Fruit fly (Drosophila melanogaster) whole organism, embryonic: ENCODE measurements around the gene Rab14.

Source experiments
- Adf1 ChIP-seq: fragments of 200-800 bp; sonication (Bioruptor generic); IDR thresholded peaks from 2 replicates; pipeline ENCODE4 v1.3.6; 2022; ENCODE audit warnings: missing biosample characterization, missing genetic modification characterization
- Atf6 ChIP-seq: fragments of 200-800 bp; sonication (Bioruptor generic); IDR thresholded peaks from 2 replicates; pipeline ENCODE4 v1.3.6; 2022; ENCODE audit warnings: missing biosample characterization, missing genetic modification characterization
- B-H2 ChIP-seq: fragments of 200-800 bp; sonication (Bioruptor generic); optimal IDR thresholded peaks from 2 replicates; lab custom pipeline; 2018; ENCODE audit warnings: missing biosample characterization, mild to moderate bottlenecking, missing genetic modification characterization
- CG10267 ChIP-seq: fragments of 200-800 bp; sonication (Bioruptor generic); optimal IDR thresholded peaks from 2 replicates; lab custom pipeline; 2018; ENCODE audit warnings: missing biosample characterization, mild to moderate bottlenecking, missing genetic modification characterization, moderate library complexity
- CG10543 ChIP-seq: fragments of 200-800 bp; sonication (Bioruptor generic); optimal IDR thresholded peaks from 3 replicates; lab custom pipeline; 2017; ENCODE audit warnings: missing biosample characterization, mild to moderate bottlenecking, missing genetic modification characterization, moderate library complexity
- CG12071 ChIP-seq: fragments of 200-800 bp; sonication (Bioruptor generic); optimal IDR thresholded peaks from 3 replicates; lab custom pipeline; 2018; ENCODE audit warnings: missing biosample characterization, mild to moderate bottlenecking, missing genetic modification characterization
- CG12744 ChIP-seq: fragments of 200-800 bp; sonication (Bioruptor generic); optimal IDR thresholded peaks from 2 replicates; lab custom pipeline; 2016; ENCODE audit warnings: missing biosample characterization, missing genetic modification characterization
- CG12942 ChIP-seq: fragments of 200-800 bp; sonication (Bioruptor generic); optimal IDR thresholded peaks from 3 replicates; lab custom pipeline; 2016; ENCODE audit warnings: missing biosample characterization, missing genetic modification characterization
- CG13624 ChIP-seq: fragments of 200-800 bp; sonication (Bioruptor generic); optimal IDR thresholded peaks from 2 replicates; lab custom pipeline; 2016; ENCODE audit warnings: missing biosample characterization, missing genetic modification characterization
- CG15269 ChIP-seq: fragments of 200-800 bp; sonication (Bioruptor generic); optimal IDR thresholded peaks from 2 replicates; lab custom pipeline; 2018; ENCODE audit warnings: missing biosample characterization, mild to moderate bottlenecking, missing genetic modification characterization, moderate library complexity
- CG16779 ChIP-seq: fragments of 200-800 bp; sonication (Bioruptor generic); IDR thresholded peaks from 2 replicates; pipeline ENCODE4 v1.3.6; 2022; ENCODE audit warnings: missing biosample characterization, missing genetic modification characterization
- CG16815 ChIP-seq: fragments of 200-800 bp; sonication (Bioruptor generic); optimal IDR thresholded peaks from 3 replicates; lab custom pipeline; 2017; ENCODE audit warnings: missing biosample characterization, mild to moderate bottlenecking, missing genetic modification characterization
- CG1832 ChIP-seq: fragments of 200-800 bp; sonication (Bioruptor generic); optimal IDR thresholded peaks from 2 replicates; lab custom pipeline; 2017; ENCODE audit warnings: missing biosample characterization, mild to moderate bottlenecking, missing genetic modification characterization, inconsistent platforms
- CG2202 ChIP-seq: fragments of 200-800 bp; sonication (Bioruptor generic); optimal IDR thresholded peaks from 2 replicates; lab custom pipeline; 2018; ENCODE audit warnings: missing biosample characterization, mild to moderate bottlenecking, missing genetic modification characterization
- CG2678 ChIP-seq: fragments of 200-800 bp; sonication (Bioruptor generic); optimal IDR thresholded peaks from 3 replicates; lab custom pipeline; 2019; ENCODE audit warnings: missing biosample characterization, mild to moderate bottlenecking, missing genetic modification characterization, moderate library complexity
- CG2889 ChIP-seq: fragments of 200-800 bp; sonication (Bioruptor generic); IDR thresholded peaks from 3 replicates; pipeline ENCODE4 v1.3.6; 2022; ENCODE audit warnings: missing biosample characterization, missing genetic modification characterization
- CG3281 ChIP-seq: fragments of 200-800 bp; sonication (Bioruptor generic); optimal IDR thresholded peaks from 3 replicates; lab custom pipeline; 2017; ENCODE audit warnings: missing biosample characterization, mild to moderate bottlenecking, missing genetic modification characterization
- CG34224 ChIP-seq: fragments of 200-800 bp; sonication (Bioruptor generic); IDR thresholded peaks from 3 replicates; pipeline ENCODE4 v1.3.6; 2022; ENCODE audit warnings: missing biosample characterization, missing genetic modification characterization; ENCODE audit not compliant: partially characterized antibody
- CG4328 ChIP-seq: fragments of 200-800 bp; sonication (Bioruptor generic); optimal IDR thresholded peaks from 3 replicates; lab custom pipeline; 2017; ENCODE audit warnings: missing biosample characterization, missing genetic modification reagents, missing genetic modification characterization
- CG6272 ChIP-seq: fragments of 200-800 bp; sonication (Bioruptor generic); IDR thresholded peaks from 2 replicates; pipeline ENCODE4 v1.3.6; 2022; ENCODE audit warnings: missing biosample characterization, missing genetic modification characterization
- CG7372 ChIP-seq: fragments of 200-800 bp; sonication (Bioruptor generic); IDR thresholded peaks from 2 replicates; pipeline ENCODE4 v1.3.6; 2022; ENCODE audit warnings: missing biosample characterization, missing genetic modification characterization
- CG8290 ChIP-seq, 3 experiments: fragments of 200-800 bp; sonication (Bioruptor generic); optimal IDR thresholded peaks; 2 replicates each; lab custom pipeline; 2016 to 2019; ENCODE audit warnings: missing biosample characterization in 3 of 3, missing genetic modification characterization in 3 of 3, mild to moderate bottlenecking in 2 of 3, moderate library complexity in 1 of 3
- CG8359 ChIP-seq: fragments of 200-800 bp; sonication (Bioruptor generic); optimal IDR thresholded peaks from 2 replicates; lab custom pipeline; 2017; ENCODE audit warnings: missing biosample characterization, mild to moderate bottlenecking, missing genetic modification characterization, borderline replicate concordance
- D ChIP-seq, 2 experiments: fragments of 200-800 bp in 1 of 2; fragments of >200 bp in 1 of 2; sonication (Bioruptor generic) in 1 of 2; optimal IDR thresholded peaks; 2 replicates in 1 of 2; 3 replicates in 1 of 2; lab custom pipeline; 2017; ENCODE audit warnings: mild to moderate bottlenecking in 1 of 2, missing biosample characterization in 1 of 2, missing genetic modification characterization in 1 of 2, missing genetic modification reagents in 1 of 2
- Drgx ChIP-seq: fragments of 200-800 bp; sonication (Bioruptor generic); IDR thresholded peaks from 2 replicates; pipeline ENCODE4 v1.3.6; 2022; ENCODE audit warnings: missing biosample characterization, missing genetic modification characterization
- Fer1 ChIP-seq: fragments of 200-800 bp; sonication (Bioruptor generic); optimal IDR thresholded peaks from 2 replicates; lab custom pipeline; 2017; ENCODE audit warnings: missing biosample characterization, mild to moderate bottlenecking, missing genetic modification characterization
- HHEX ChIP-seq: fragments of 200-800 bp; sonication (Bioruptor generic); optimal IDR thresholded peaks from 3 replicates; lab custom pipeline; 2017; ENCODE audit warnings: missing biosample characterization, mild to moderate bottlenecking, missing genetic modification characterization, missing genetic modification reagents
- Med ChIP-seq: fragments of 200-800 bp; sonication (Bioruptor generic); peaks from one replicate; lab custom pipeline; 2016; ENCODE audit warnings: missing biosample characterization, missing genetic modification characterization, mild to moderate bottlenecking, inconsistent platforms, moderate library complexity
- Mes4 ChIP-seq: fragments of 200-800 bp; sonication (Bioruptor generic); optimal IDR thresholded peaks from 2 replicates; lab custom pipeline; 2016; ENCODE audit warnings: missing biosample characterization, missing genetic modification characterization
- Rfx ChIP-seq: fragments of 200-800 bp; sonication (Bioruptor generic); IDR thresholded peaks from 2 replicates; pipeline ENCODE4 v1.3.6; 2022; ENCODE audit warnings: missing biosample characterization, missing genetic modification characterization
- Taf1 ChIP-seq: fragments of 200-800 bp; sonication (Bioruptor generic); IDR thresholded peaks from 2 replicates; pipeline ENCODE4 v1.3.6; 2022; ENCODE audit warnings: missing biosample characterization, missing genetic modification characterization
- Xrp1 ChIP-seq: fragments of 200-800 bp; sonication (Bioruptor generic); IDR thresholded peaks from 2 replicates; pipeline ENCODE4 v1.3.6; 2022; ENCODE audit warnings: missing biosample characterization, missing genetic modification characterization
- caup ChIP-seq: fragments of 200-800 bp; sonication (Bioruptor generic); optimal IDR thresholded peaks from 3 replicates; lab custom pipeline; 2017; ENCODE audit warnings: missing biosample characterization, mild to moderate bottlenecking, missing genetic modification characterization, moderate library complexity; ENCODE audit not compliant: severe bottlenecking
- chinmo ChIP-seq: fragments of 200-800 bp; sonication (Bioruptor generic); IDR thresholded peaks from 4 replicates; pipeline ENCODE4 v1.3.6; 2022; ENCODE audit warnings: missing biosample characterization, missing genetic modification characterization; ENCODE audit not compliant: partially characterized antibody
- crol ChIP-seq: fragments of 200-800 bp; sonication (Bioruptor generic); IDR thresholded peaks from 2 replicates; pipeline ENCODE4 v1.3.6; 2022; ENCODE audit warnings: missing biosample characterization, missing genetic modification characterization
- dpn ChIP-seq, 2 experiments: fragments of 200-800 bp; sonication (Bioruptor generic); optimal IDR thresholded peaks; 3 replicates each; lab custom pipeline; 2016; ENCODE audit warnings: missing biosample characterization in 2 of 2, missing genetic modification characterization in 2 of 2
- gro ChIP-seq: fragments of 200-800 bp; sonication (Bioruptor generic); optimal IDR thresholded peaks from 2 replicates; lab custom pipeline; 2016; ENCODE audit warnings: missing biosample characterization, missing genetic modification characterization
- gsb-n ChIP-seq: fragments of 200-800 bp; sonication (Bioruptor generic); optimal IDR thresholded peaks from 3 replicates; lab custom pipeline; 2018; ENCODE audit warnings: missing biosample characterization, mild to moderate bottlenecking, missing genetic modification characterization
- h ChIP-seq: fragments of >200 bp; optimal IDR thresholded peaks from 2 replicates; lab custom pipeline; 2017
- lab ChIP-seq: fragments of 200-800 bp; sonication (Bioruptor generic); optimal IDR thresholded peaks from 3 replicates; lab custom pipeline; 2017; ENCODE audit warnings: missing biosample characterization, missing genetic modification characterization, mild to moderate bottlenecking, moderate library complexity, missing genetic modification reagents
- mirr ChIP-seq: fragments of 200-800 bp; sonication (Bioruptor generic); optimal IDR thresholded peaks from 3 replicates; lab custom pipeline; 2018; ENCODE audit warnings: missing biosample characterization, mild to moderate bottlenecking, missing genetic modification characterization
- nau ChIP-seq: fragments of 200-800 bp; sonication (Bioruptor generic); optimal IDR thresholded peaks from 3 replicates; lab custom pipeline; 2017; ENCODE audit warnings: missing biosample characterization, mild to moderate bottlenecking, missing genetic modification characterization, missing genetic modification reagents
- pho ChIP-seq: fragments of 200-800 bp; sonication (Bioruptor generic); optimal IDR thresholded peaks from 2 replicates; lab custom pipeline; 2016; ENCODE audit warnings: missing biosample characterization, missing genetic modification characterization
- pnt ChIP-seq: fragments of 200-800 bp; sonication (Bioruptor generic); optimal IDR thresholded peaks from 3 replicates; lab custom pipeline; 2016; ENCODE audit warnings: missing biosample characterization, missing genetic modification characterization
- prd ChIP-seq, 3 experiments: fragments of >200 bp in 2 of 3; fragments of 200-800 bp in 1 of 3; sonication (Bioruptor generic) in 1 of 3; optimal IDR thresholded peaks in 2 of 3; IDR thresholded peaks in 1 of 3; 2 replicates in 2 of 3; 3 replicates in 1 of 3; pipeline versions ENCODE4 v1.3.6 to Lab custom; 2017 to 2022; ENCODE audit warnings: missing biosample characterization in 1 of 3, missing genetic modification characterization in 1 of 3
- schlank ChIP-seq: fragments of 200-800 bp; sonication (Bioruptor generic); optimal IDR thresholded peaks from 2 replicates; lab custom pipeline; 2018; ENCODE audit warnings: missing biosample characterization, mild to moderate bottlenecking, missing genetic modification characterization
- sens ChIP-seq: fragments of 200-800 bp; sonication (Bioruptor generic); peaks from one replicate; lab custom pipeline; 2016; ENCODE audit warnings: missing biosample characterization, missing genetic modification characterization

The Rab14 gene

DNA sequence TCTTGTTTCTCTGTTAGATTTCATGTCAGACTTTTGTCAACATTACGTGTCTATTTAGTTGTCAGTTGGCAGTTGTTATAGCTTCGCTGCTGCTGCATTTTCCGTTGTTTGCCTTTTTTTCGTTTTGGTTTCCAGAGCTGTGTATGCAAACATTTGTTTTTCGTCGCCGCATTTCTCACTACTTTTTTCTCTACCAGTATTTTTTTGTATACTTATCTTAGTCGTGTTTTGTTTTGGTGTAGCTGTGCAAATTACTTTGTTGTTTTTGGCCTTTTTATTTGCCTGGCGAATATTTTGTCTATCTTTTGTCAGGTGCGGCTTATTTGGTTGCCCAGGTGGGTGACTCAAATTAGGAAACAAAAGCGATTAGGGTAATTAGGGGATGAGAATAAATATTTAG, 43.6 kb downstream of the Rab14 start (continued):
- TF ChIP-seq sens (GFP tag; lab: Kevin White, UChicago) (peak; percentile 40), gsb-n (tag; lab: Kevin White, UChicago) (peak; percentile 6)

DNA sequence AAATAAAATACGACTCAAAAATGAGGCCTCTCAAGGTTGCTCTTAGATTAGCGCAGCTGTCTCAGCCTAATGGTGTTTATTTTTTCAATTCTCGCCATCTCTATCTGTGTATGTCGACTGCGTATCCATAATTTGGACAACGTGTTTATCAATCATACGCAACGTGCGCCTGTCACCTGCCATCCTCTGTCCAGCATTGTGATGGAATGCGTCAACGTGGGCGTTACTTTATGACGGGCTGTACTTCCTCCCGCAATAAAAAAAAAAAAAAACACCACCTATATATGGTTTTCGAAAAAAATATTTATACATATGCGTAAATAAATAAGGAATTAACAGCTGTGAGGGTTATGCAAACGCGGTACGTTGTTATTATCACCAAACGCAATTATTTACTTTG, 44.4 kb downstream of the Rab14 start:
- peak; percentile 66 for TF ChIP-seq Atf6 (GFP tag; lab: Robert Waterston, UW)
- TF ChIP-seq Taf1 (GFP tag; lab: Robert Waterston, UW): no peak
- TF ChIP-seq Med (GFP tag; lab: Kevin White, UChicago): peak; percentile 82
- peak; percentile 45 for TF ChIP-seq CG2678 (tag; lab: Kevin White, UChicago)
- TF ChIP-seq Drgx (GFP tag; lab: Robert Waterston, UW): no peak
- TF ChIP-seq gro: peak; percentile 5
- TF ChIP-seq Mes4: peak; percentile 5
- TF ChIP-seq pnt (GFP tag; lab: Kevin White, UChicago): no peak
- no peak for TF ChIP-seq h (lab: Kevin White, UChicago)
- TF ChIP-seq CG12942 (GFP tag; lab: Kevin White, UChicago): no peak
- TF ChIP-seq Fer1 (GFP tag; lab: Kevin White, UChicago): peak; percentile 48
- TF ChIP-seq CG16815 (GFP tag; lab: Kevin White, UChicago): no peak
- peak; percentile 25 for TF ChIP-seq HHEX (GFP tag; lab: Kevin White, UChicago)
- TF ChIP-seq Rfx: peak; percentile 32; the same call in 1 of the 2 replicates
- TF ChIP-seq chinmo: 0 out of 4 replicates have a peak, but pooled peaks have one; percentile 55
- no peak for TF ChIP-seq CG34224 (GFP tag; lab: Robert Waterston, UW)
- TF ChIP-seq CG15269 (tag; lab: Kevin White, UChicago): peak; percentile 25
- 0 out of 2 replicates have a peak, but pooled peaks have one; percentile 20 for TF ChIP-seq Adf1 (GFP tag; lab: Robert Waterston, UW)
- no peak for TF ChIP-seq CG8359 (GFP tag; lab: Kevin White, UChicago)
- no peak for TF ChIP-seq CG2202
- no peak for TF ChIP-seq CG2889 (GFP tag; lab: Robert Waterston, UW)
- TF ChIP-seq CG16779 (GFP tag; lab: Robert Waterston, UW): 0 out of 2 replicates have a peak, but pooled peaks have one; percentile 31
- peak; percentile 73 for TF ChIP-seq lab (GFP tag; lab: Kevin White, UChicago)
- peak; percentile 45 for TF ChIP-seq CG3281 (GFP tag; lab: Kevin White, UChicago)
- TF ChIP-seq CG12744 (GFP tag; lab: Kevin White, UChicago): no peak
- no peak for TF ChIP-seq B-H2 (GFP tag; lab: Kevin White, UChicago)
- TF ChIP-seq CG13624 (GFP tag; lab: Kevin White, UChicago): peak; percentile 9
- TF ChIP-seq CG10267: no peak
- TF ChIP-seq mirr (GFP tag; lab: Kevin White, UChicago): peak; percentile 69
- TF ChIP-seq nau (GFP tag; lab: Kevin White, UChicago): peak; percentile 19
- TF ChIP-seq CG4328: peak; percentile 40
- peak; percentile 58 for TF ChIP-seq CG10543 (GFP tag; lab: Kevin White, UChicago)
- peak; percentile 3 for TF ChIP-seq schlank (tag; lab: Kevin White, UChicago)
- peak; percentile 10 for TF ChIP-seq pho (GFP tag; lab: Kevin White, UChicago)
- TF ChIP-seq CG8290 (GFP tag; optimal IDR thresholded peaks at IDR 0.05; lab: Kevin White, UChicago): no peak
- no peak for TF ChIP-seq CG8290 (tag; optimal IDR thresholded peaks at IDR 0.05; lab: Kevin White, UChicago)
- TF ChIP-seq CG1832 (GFP tag; lab: Kevin White, UChicago): no peak
- TF ChIP-seq CG12071 (GFP tag; lab: Kevin White, UChicago): peak; percentile 12
- no peak for TF ChIP-seq D (optimal IDR thresholded peaks at IDR 0.05; lab: Kevin White, UChicago)
- no peak for TF ChIP-seq D (GFP tag; optimal IDR thresholded peaks at IDR 0.05; lab: Kevin White, UChicago)
- TF ChIP-seq caup: peak; percentile 26
- TF ChIP-seq CG6272 (GFP tag; lab: Robert Waterston, UW): no peak
- TF ChIP-seq Xrp1 (GFP tag; lab: Robert Waterston, UW): peak; percentile 16; the same call in 1 of the 2 replicates
- TF ChIP-seq crol (GFP tag; lab: Robert Waterston, UW): no peak
- no peak for TF ChIP-seq prd (optimal IDR thresholded peaks at IDR 0.05; lab: Kevin White, UChicago)
- no peak for TF ChIP-seq prd (GFP tag; IDR thresholded peaks at IDR 0.05; lab: Robert Waterston, UW)
- no peak for TF ChIP-seq CG7372 (GFP tag; lab: Robert Waterston, UW)
- no peak for TF ChIP-seq dpn (GFP tag; optimal IDR thresholded peaks at IDR 0.05; lab: Kevin White, UChicago)
